Worm (Caenorhabditis elegans) whole organism, early embryonic: ENCODE data around the gene npr-20.

Source experiments
- B0310.2 ChIP-seq: sonication (generic microtip); optimal IDR thresholded peaks from 2 replicates; lab custom pipeline; 2016; ENCODE audit warnings: mild to moderate bottlenecking, missing genetic modification characterization, missing compliant biosample characterization
- aly-1 ChIP-seq: sonication (generic microtip); optimal IDR thresholded peaks from 2 replicates; lab custom pipeline; 2016; ENCODE audit warnings: missing genetic modification characterization, missing compliant biosample characterization
- ama-1 ChIP-seq: fragments of 150-350 bp; optimal IDR thresholded peaks from 2 replicates; lab custom pipeline; 2014
- ceh-13 ChIP-seq: fragments of 200-800 bp; sonication (Bioruptor generic); optimal IDR thresholded peaks from 2 replicates; lab custom pipeline; 2018; ENCODE audit warnings: mild to moderate bottlenecking, missing genetic modification characterization, missing compliant biosample characterization
- ceh-36 ChIP-seq: sonication (generic microtip); optimal IDR thresholded peaks from 2 replicates; lab custom pipeline; 2016; ENCODE audit warnings: missing genetic modification characterization, inconsistent platforms, missing compliant biosample characterization
- ets-7 ChIP-seq: sonication (generic microtip); optimal IDR thresholded peaks from 2 replicates; lab custom pipeline; 2016; ENCODE audit warnings: missing genotype, missing genetic modification characterization, missing compliant biosample characterization
- flt-1 ChIP-seq: fragments of 200-800 bp; sonication (Bioruptor generic); IDR thresholded peaks from 2 replicates; pipeline ENCODE4 v1.3.6; 2022; ENCODE audit warnings: missing genetic modification characterization, missing compliant biosample characterization
- hmbx-1 ChIP-seq: sonication (generic microtip); optimal IDR thresholded peaks from 2 replicates; lab custom pipeline; 2016; ENCODE audit warnings: mild to moderate bottlenecking, missing genetic modification characterization, missing compliant biosample characterization
- hmg-4 ChIP-seq: fragments of 200-800 bp; sonication (Bioruptor generic); optimal IDR thresholded peaks from 2 replicates; lab custom pipeline; 2018; ENCODE audit warnings: mild to moderate bottlenecking, missing genetic modification characterization, missing compliant biosample characterization
- pes-1 ChIP-seq: fragments of 200-800 bp; sonication (Bioruptor generic); IDR thresholded peaks from 2 replicates; pipeline ENCODE4 v1.3.6; 2022; ENCODE audit warnings: missing genetic modification reagents, missing genetic modification characterization, missing compliant biosample characterization
- scrt-1 ChIP-seq: fragments of 200-800 bp; sonication (Bioruptor generic); IDR thresholded peaks from 2 replicates; pipeline ENCODE4 v1.3.6; 2022; ENCODE audit warnings: missing genetic modification characterization, missing compliant biosample characterization
- sea-1 ChIP-seq: fragments of 200-800 bp; sonication (Bioruptor generic); conservative IDR thresholded peaks from 2 replicates; pipeline ENCODE4 v1.3.6; 2022; ENCODE audit warnings: missing genetic modification characterization, missing compliant biosample characterization
- tra-4 ChIP-seq: sonication (generic microtip); optimal IDR thresholded peaks from 2 replicates; lab custom pipeline; 2017; ENCODE audit warnings: missing genetic modification characterization, missing compliant biosample characterization

- TF ChIP-seq aly-1 (tag; lab: Kevin White, UChicago) (no peak), scrt-1 (GFP tag; lab: Robert Waterston, UW) (no peak), hmg-4 (no peak), ama-1 (lab: Kevin White, UChicago) (no peak), ets-7 (tag; lab: Kevin White, UChicago) (no peak), ceh-13 (GFP tag; lab: Kevin White, UChicago) (no peak), tra-4 (tag; lab: Kevin White, UChicago) (no peak), ceh-36 (tag; lab: Kevin White, UChicago) (no peak), B0310.2 (tag; lab: Kevin White, UChicago) (no peak), flt-1 (no peak), sea-1 (no peak), pes-1 (GFP tag; lab: Robert Waterston, UW) (no peak), hmbx-1 (tag; lab: Kevin White, UChicago) (no peak)
Observed at ce11 chrII:8891042-8891441, 26.1 kb upstream of the npr-20 start.
